Worm (Caenorhabditis elegans): ENCODE data around the gene ttr-38.

ce11 chrX:9266512-9266911 is 47.8 kb downstream of the ttr-38 start:
- TF ChIP-seq ztf-25 (GFP tag; IDR thresholded peaks at IDR 0.05) (no peak), rpc-1 (optimal IDR thresholded peaks at IDR 0.05) (no peak), rpc-1 (tag; optimal IDR thresholded peaks at IDR 0.05) (no peak), snpc-4 (GFP tag; optimal IDR thresholded peaks at IDR 0.05) (no peak), snpc-4 (tag; optimal IDR thresholded peaks at IDR 0.05) (no peak), nhr-90 (tag; optimal IDR thresholded peaks at IDR 0.05) (no peak), ceh-91 (GFP tag; IDR thresholded peaks at IDR 0.05) (no peak), ets-4 (GFP tag; optimal IDR thresholded peaks at IDR 0.05) (no peak), K11D2.4 (GFP tag; IDR thresholded peaks at IDR 0.05) (no peak), C17E4.6 (GFP tag; IDR thresholded peaks at IDR 0.05) (no peak), cebp-2 (GFP tag; IDR thresholded peaks at IDR 0.05) (no peak), lin-35 (GFP tag; optimal IDR thresholded peaks at IDR 0.05) (no peak), Y56A3A.18 (GFP tag; IDR thresholded peaks at IDR 0.05) (no peak), hrde-1 (tag; optimal IDR thresholded peaks at IDR 0.05; ENCODE audit: borderline replicate concordance) (no peak)

Data from whole organism, young adult.